Worm (Caenorhabditis elegans) whole organism, L4 larva: Measurements from ENCODE around the gene ssq-3.
A peak's percentile ranks its signal among the peaks of the same experiment; 100 is the strongest.

Source experiments
- F10B5.3 ChIP-seq: sonication (generic microtip); optimal IDR thresholded peaks from 2 replicates; lab custom pipeline; 2016; ENCODE audit warnings: mild to moderate bottlenecking, missing genetic modification characterization, missing compliant biosample characterization
- F37D6.2 ChIP-seq: sonication (generic microtip); optimal IDR thresholded peaks from 2 replicates; lab custom pipeline; 2016; ENCODE audit warnings: mild to moderate bottlenecking, missing genetic modification characterization, missing compliant biosample characterization
- T20F7.1 ChIP-seq: fragments of 200-800 bp; sonication (Bioruptor generic); optimal IDR thresholded peaks from 2 replicates; lab custom pipeline; 2018; ENCODE audit warnings: mild to moderate bottlenecking, missing genetic modification characterization, missing compliant biosample characterization
- T26A8.4 ChIP-seq: fragments of 200-800 bp; sonication (Bioruptor generic); IDR thresholded peaks from 2 replicates; pipeline ENCODE4 v1.3.6; 2022; ENCODE audit warnings: missing genetic modification characterization, missing compliant biosample characterization
- aha-1 ChIP-seq: fragments of 150-350 bp; peaks from one replicate; lab custom pipeline; 2014; ENCODE audit warnings: missing biosample characterization, missing genetic modification characterization
- aly-2 ChIP-seq: sonication (generic microtip); optimal IDR thresholded peaks from 2 replicates; lab custom pipeline; 2018; ENCODE audit warnings: missing biosample characterization, missing genetic modification characterization
- ama-1 ChIP-seq: fragments of 150-350 bp; optimal IDR thresholded peaks from 2 replicates; lab custom pipeline; 2014; ENCODE audit warnings: inconsistent platforms, mixed read lengths
- arid-1 ChIP-seq: fragments of 200-800 bp; sonication (Bioruptor generic); conservative IDR thresholded peaks from 2 replicates; pipeline ENCODE4 v1.3.6; 2022; ENCODE audit warnings: missing genetic modification reagents, missing genetic modification characterization, missing compliant biosample characterization
- ceh-20 ChIP-seq: fragments of 200-800 bp; sonication (Bioruptor generic); IDR thresholded peaks from 2 replicates; pipeline ENCODE4 v1.3.6; 2022; ENCODE audit warnings: missing genetic modification reagents, missing genetic modification characterization, missing compliant biosample characterization
- ceh-44 ChIP-seq: fragments of 200-800 bp; sonication (Bioruptor generic); IDR thresholded peaks from 2 replicates; pipeline ENCODE4 v1.3.6; 2022; ENCODE audit warnings: missing genetic modification reagents, missing genetic modification characterization, missing compliant biosample characterization
- ceh-82 ChIP-seq: sonication (generic microtip); optimal IDR thresholded peaks from 2 replicates; lab custom pipeline; 2017; ENCODE audit warnings: missing biosample characterization, missing genetic modification characterization
- ces-1 ChIP-seq: fragments of 150-350 bp; sonication (generic microtip); optimal IDR thresholded peaks from 4 replicates; lab custom pipeline; 2014; ENCODE audit warnings: missing biosample characterization, missing genetic modification reagents, missing genetic modification characterization
- ctbp-1 ChIP-seq: fragments of 200-800 bp; sonication (Bioruptor generic); IDR thresholded peaks from 2 replicates; pipeline ENCODE4 v1.3.6; 2022; ENCODE audit warnings: missing genetic modification reagents, missing genetic modification characterization, missing compliant biosample characterization
- daf-12 ChIP-seq: fragments of 150-350 bp; optimal IDR thresholded peaks from 2 replicates; lab custom pipeline; 2014; ENCODE audit warnings: missing biosample characterization, missing genetic modification reagents, missing genetic modification characterization
- daf-16 ChIP-seq, 3 experiments: sonication (generic microtip); optimal IDR thresholded peaks; 2 replicates each; lab custom pipeline; 2016 to 2017; ENCODE audit warnings: missing genetic modification characterization in 3 of 3, missing genetic modification reagents in 3 of 3, mild to moderate bottlenecking in 2 of 3, missing compliant biosample characterization in 2 of 3, missing biosample characterization in 1 of 3, moderate library complexity in 1 of 3
- dmd-6 ChIP-seq: fragments of 200-800 bp; sonication (Bioruptor generic); IDR thresholded peaks from 2 replicates; pipeline ENCODE4 v1.3.6; 2022; ENCODE audit warnings: missing genetic modification reagents, missing genetic modification characterization, missing compliant biosample characterization
- dmd-8 ChIP-seq: fragments of 200-800 bp; sonication (Bioruptor generic); IDR thresholded peaks from 2 replicates; pipeline ENCODE4 v1.3.6; 2022; ENCODE audit warnings: missing genetic modification characterization, missing compliant biosample characterization
- dmd-9 ChIP-seq: fragments of 200-800 bp; sonication (Bioruptor generic); IDR thresholded peaks from 2 replicates; pipeline ENCODE4 v1.3.6; 2022; ENCODE audit warnings: missing genetic modification reagents, missing genetic modification characterization, missing compliant biosample characterization
- duxl-1 ChIP-seq: sonication (generic microtip); optimal IDR thresholded peaks from 2 replicates; lab custom pipeline; 2016; ENCODE audit warnings: mild to moderate bottlenecking, missing genetic modification characterization, moderate library complexity, missing compliant biosample characterization; ENCODE audit not compliant: poor library complexity
- dve-1 ChIP-seq: sonication (generic microtip); optimal IDR thresholded peaks from 2 replicates; lab custom pipeline; 2017; ENCODE audit warnings: antibody characterized with exemption, mild to moderate bottlenecking, missing genetic modification characterization, missing compliant biosample characterization; ENCODE audit not compliant: insufficient read depth
- egl-27 ChIP-seq: sonication (generic microtip); optimal IDR thresholded peaks from 3 replicates; lab custom pipeline; 2017; ENCODE audit warnings: missing biosample characterization, missing genetic modification reagents, missing genetic modification characterization
- fos-1 ChIP-seq: fragments of 150-350 bp; optimal IDR thresholded peaks from 2 replicates; lab custom pipeline; 2014; ENCODE audit warnings: missing biosample characterization, missing genetic modification characterization
- gei-8 ChIP-seq: fragments of 200-800 bp; sonication (Bioruptor generic); optimal IDR thresholded peaks from 2 replicates; lab custom pipeline; 2018; ENCODE audit warnings: mild to moderate bottlenecking, missing genetic modification characterization, missing compliant biosample characterization
- hlh-11 ChIP-seq: fragments of 200-800 bp; sonication (Bioruptor generic); optimal IDR thresholded peaks from 2 replicates; lab custom pipeline; 2018; ENCODE audit warnings: mild to moderate bottlenecking, missing genetic modification characterization, missing compliant biosample characterization
- hmg-1.1 ChIP-seq: fragments of 200-800 bp; sonication (Bioruptor generic); IDR thresholded peaks from 2 replicates; pipeline ENCODE4 v1.3.6; 2022; ENCODE audit warnings: missing genetic modification reagents, missing genetic modification characterization, missing compliant biosample characterization
- lin-13 ChIP-seq: fragments of 150-350 bp; optimal IDR thresholded peaks from 2 replicates; lab custom pipeline; 2014; ENCODE audit warnings: missing biosample characterization, missing genetic modification reagents, missing genetic modification characterization
- lin-15B ChIP-seq: fragments of 150-350 bp; sonication (generic microtip); optimal IDR thresholded peaks from 3 replicates; lab custom pipeline; 2014; ENCODE audit warnings: missing biosample characterization, missing genetic modification characterization
- mxl-2 ChIP-seq: fragments of 200-800 bp; sonication (Bioruptor generic); conservative IDR thresholded peaks from 2 replicates; pipeline ENCODE4 v1.3.6; 2022; ENCODE audit warnings: missing genetic modification reagents, missing genetic modification characterization, missing compliant biosample characterization
- mxl-3 ChIP-seq: fragments of 200-800 bp; sonication (Bioruptor generic); optimal IDR thresholded peaks from 2 replicates; lab custom pipeline; 2018; ENCODE audit warnings: mild to moderate bottlenecking, missing genetic modification characterization, missing compliant biosample characterization
- nhr-10 ChIP-seq: fragments of 150-350 bp; optimal IDR thresholded peaks from 2 replicates; lab custom pipeline; 2014; ENCODE audit warnings: missing biosample characterization, missing genetic modification characterization
- nhr-102 ChIP-seq: sonication (generic microtip); optimal IDR thresholded peaks from 2 replicates; lab custom pipeline; 2016; ENCODE audit warnings: mild to moderate bottlenecking, missing genetic modification characterization, moderate library complexity, missing compliant biosample characterization
- nhr-11 ChIP-seq: fragments of 150-350 bp; optimal IDR thresholded peaks from 2 replicates; lab custom pipeline; 2014; ENCODE audit warnings: missing biosample characterization, missing genetic modification characterization
- nhr-237 ChIP-seq: sonication (generic microtip); optimal IDR thresholded peaks from 2 replicates; lab custom pipeline; 2017; ENCODE audit warnings: missing biosample characterization, missing genetic modification characterization
- nhr-28 ChIP-seq: fragments of 150-350 bp; optimal IDR thresholded peaks from 2 replicates; lab custom pipeline; 2014; ENCODE audit warnings: missing biosample characterization, missing genetic modification characterization
- nhr-41 ChIP-seq: fragments of 200-800 bp; sonication (Bioruptor generic); IDR thresholded peaks from 2 replicates; pipeline ENCODE4 v1.3.6; 2022; ENCODE audit warnings: missing genetic modification reagents, missing genetic modification characterization, missing compliant biosample characterization
- nhr-76 ChIP-seq: fragments of 150-350 bp; optimal IDR thresholded peaks from 2 replicates; lab custom pipeline; 2014; ENCODE audit warnings: missing biosample characterization, missing genetic modification characterization
- pqm-1 ChIP-seq: sonication (generic microtip); optimal IDR thresholded peaks from 2 replicates; lab custom pipeline; 2017; ENCODE audit warnings: missing biosample characterization, missing genetic modification characterization
- rbr-2 ChIP-seq: sonication (generic microtip); optimal IDR thresholded peaks from 2 replicates; lab custom pipeline; 2016; ENCODE audit warnings: missing genotype, missing genetic modification characterization, missing compliant biosample characterization
- skn-1 ChIP-seq: fragments of 150-350 bp; optimal IDR thresholded peaks from 2 replicates; lab custom pipeline; 2014; ENCODE audit warnings: missing biosample characterization, missing genetic modification characterization
- snpc-4 ChIP-seq: fragments of 150-350 bp; optimal IDR thresholded peaks from 2 replicates; lab custom pipeline; 2014; ENCODE audit warnings: missing biosample characterization, missing genetic modification characterization
- spr-1 ChIP-seq: sonication (generic microtip); optimal IDR thresholded peaks from 2 replicates; lab custom pipeline; 2016; ENCODE audit warnings: mild to moderate bottlenecking, missing genetic modification characterization, missing compliant biosample characterization
- unc-130 ChIP-seq: sonication (generic microtip); optimal IDR thresholded peaks from 2 replicates; lab custom pipeline; 2016; ENCODE audit warnings: missing genetic modification reagents, missing genetic modification characterization, missing compliant biosample characterization
- unc-62 ChIP-seq, 3 experiments: fragments of 150-350 bp in 1 of 3; sonication (generic microtip); optimal IDR thresholded peaks in 2 of 3; peaks in 1 of 3; 1 replicate in 1 of 3; 2 replicates in 2 of 3; lab custom pipeline; 2014 to 2017; ENCODE audit warnings: missing biosample characterization in 3 of 3, missing genetic modification characterization in 3 of 3, missing genetic modification reagents in 3 of 3, missing genotype in 1 of 3
- zag-1 ChIP-seq: fragments of 150-350 bp; optimal IDR thresholded peaks from 2 replicates; lab custom pipeline; 2014; ENCODE audit warnings: missing biosample characterization, missing genetic modification characterization
- zip-11 ChIP-seq: fragments of 200-800 bp; sonication (Bioruptor generic); IDR thresholded peaks from 2 replicates; pipeline ENCODE4 v1.3.6; 2022; ENCODE audit warnings: missing genetic modification characterization, missing compliant biosample characterization
- ztf-7 ChIP-seq: fragments of 150-350 bp; optimal IDR thresholded peaks from 2 replicates; lab custom pipeline; 2014; ENCODE audit warnings: missing biosample characterization, missing genetic modification characterization

Gene ssq-3

DNA sequence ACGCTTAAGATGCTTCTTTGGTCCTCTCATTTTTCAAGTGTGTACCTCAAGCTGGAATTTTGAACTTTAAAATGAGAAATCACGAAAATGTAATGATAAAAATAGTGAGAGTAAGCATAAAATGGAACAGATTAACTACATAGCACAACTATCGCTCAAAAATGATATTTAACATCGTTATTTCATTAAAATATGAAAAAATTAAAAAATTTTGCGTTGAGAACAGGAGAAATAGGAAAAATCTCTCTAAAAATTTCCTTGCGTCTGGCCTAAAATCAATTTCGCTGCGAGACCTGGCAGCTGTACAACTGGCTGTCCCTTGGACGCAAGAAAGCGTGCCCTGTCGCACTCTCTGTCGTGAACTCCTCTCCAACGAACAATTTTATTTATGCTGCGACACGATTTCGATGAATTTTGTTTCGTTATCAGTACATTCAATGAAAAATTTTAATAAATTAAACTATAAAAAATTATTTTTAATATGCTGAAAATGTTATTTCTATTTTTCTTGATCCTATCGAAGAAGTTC lies 26.7 kb upstream of the ssq-3 start, which contains the start of gene rps-4 (continued):
- TF ChIP-seq T20F7.1 (GFP tag; lab: Kevin White, UChicago) (peak; percentile 87), hlh-11 (peak; percentile 91), snpc-4 (no peak), T26A8.4 (GFP tag; lab: Robert Waterston, UW) (peak; percentile 77), unc-130 (GFP tag; lab: Kevin White, UChicago) (peak; percentile 42)

DNA sequence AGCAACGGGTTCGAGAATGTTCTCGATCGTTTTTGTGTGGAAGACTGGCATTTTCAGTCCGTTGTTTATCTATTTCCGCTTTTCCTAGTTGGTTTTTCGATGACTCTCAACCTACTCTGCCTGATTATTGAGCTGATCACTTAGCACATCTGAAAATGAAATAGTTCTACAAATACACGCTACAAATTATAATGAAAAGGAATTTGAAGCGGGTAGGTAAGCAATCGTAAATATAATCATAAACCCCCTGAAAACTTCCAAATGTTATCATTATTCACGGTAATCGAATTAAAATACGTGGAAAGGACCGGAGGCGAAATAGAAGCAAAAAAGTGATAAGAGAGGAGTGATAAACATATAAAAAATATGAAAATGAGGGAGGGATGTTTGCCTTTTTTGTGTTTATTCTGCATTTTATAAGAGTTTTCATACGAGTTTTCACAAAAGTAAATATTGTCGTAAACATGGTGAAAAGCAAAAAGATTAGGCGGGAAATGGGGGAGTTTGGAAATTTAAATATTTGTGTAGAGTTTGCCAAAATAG lies 17.1 kb upstream of the ssq-3 start, which contains the start of gene deb-1:
TSS of gene deb-1 (minus strand) at position 51 of the 543 bp plus-strand sequence.
- TF ChIP-seq F10B5.3 (tag; lab: Kevin White, UChicago) (no peak), mxl-2 (GFP tag; lab: Robert Waterston, UW) (no peak), ceh-44 (GFP tag; lab: Robert Waterston, UW) (no peak), gei-8 (no peak), dmd-6 (no peak), ces-1 (GFP tag; lab: Kevin White, UChicago) (no peak), pqm-1 (peak; percentile 82), ceh-82 (tag; lab: Kevin White, UChicago) (no peak), rbr-2 (tag; lab: Kevin White, UChicago) (no peak), daf-16 (GFP tag; optimal IDR thresholded peaks at IDR 0.05; lab: Kevin White, UChicago) (no peak), daf-16 (tag; optimal IDR thresholded peaks at IDR 0.05; lab: Kevin White, UChicago) (peak; percentile 96), zag-1 (tag; lab: Kevin White, UChicago) (no peak), nhr-28 (tag; lab: Kevin White, UChicago) (peak; percentile 5), arid-1 (GFP tag; lab: Robert Waterston, UW) (no peak), nhr-10 (tag; lab: Kevin White, UChicago) (no peak), ama-1 (lab: Kevin White, UChicago) (no peak), dmd-8 (no peak), hmg-1.1 (GFP tag; lab: Robert Waterston, UW) (no peak), dve-1 (peak; percentile 26)

- TF ChIP-seq zip-11 (GFP tag; lab: Robert Waterston, UW) (no peak), daf-16 (GFP tag; optimal IDR thresholded peaks at IDR 0.05; lab: Kevin White, UChicago) (peak in 1 of 2 experiments; percentile 49), daf-16 (tag; optimal IDR thresholded peaks at IDR 0.05; lab: Kevin White, UChicago) (no peak), ctbp-1 (GFP tag; lab: Robert Waterston, UW) (no peak), ztf-7 (no peak), ceh-20 (GFP tag; lab: Robert Waterston, UW) (no peak), T20F7.1 (GFP tag; lab: Kevin White, UChicago) (no peak), mxl-3 (GFP tag; lab: Kevin White, UChicago) (peak; percentile 16), lin-15B (tag; lab: Kevin White, UChicago) (no peak), egl-27 (tag; lab: Kevin White, UChicago) (no peak), spr-1 (tag; lab: Kevin White, UChicago) (no peak), hlh-11 (peak; percentile 12), F37D6.2 (tag; lab: Kevin White, UChicago) (no peak), unc-130 (GFP tag; lab: Kevin White, UChicago) (no peak), nhr-41 (GFP tag; lab: Robert Waterston, UW) (no peak), mxl-2 (GFP tag; lab: Robert Waterston, UW) (no peak), daf-12 (no peak), nhr-28 (tag; lab: Kevin White, UChicago) (no peak), nhr-102 (tag; lab: Kevin White, UChicago) (no peak), lin-13 (no peak), duxl-1 (tag; lab: Kevin White, UChicago) (no peak), unc-62 (GFP tag; optimal IDR thresholded peaks at IDR 0.05 in 1 of 2; lab: Kevin White, UChicago) (peak in 1 of 2 experiments; percentile 67), unc-62 (tag; optimal IDR thresholded peaks at IDR 0.05; lab: Kevin White, UChicago) (no peak), nhr-76 (tag; lab: Kevin White, UChicago) (no peak), dmd-6 (no peak), fos-1 (no peak), dmd-9 (GFP tag; lab: Robert Waterston, UW) (no peak), aha-1 (peak; percentile 24), skn-1 (tag; lab: Kevin White, UChicago) (no peak), nhr-237 (tag; lab: Kevin White, UChicago) (no peak), nhr-11 (tag; lab: Kevin White, UChicago) (peak; percentile 36), aly-2 (tag; lab: Kevin White, UChicago) (no peak)
Measured at ce11 chrIV:7095396-7095964, 15.9 kb upstream of the ssq-3 start.
